Worm (Caenorhabditis elegans): ENCODE measurements around the gene K03A11.1.

K03A11.1 gene

DNA sequence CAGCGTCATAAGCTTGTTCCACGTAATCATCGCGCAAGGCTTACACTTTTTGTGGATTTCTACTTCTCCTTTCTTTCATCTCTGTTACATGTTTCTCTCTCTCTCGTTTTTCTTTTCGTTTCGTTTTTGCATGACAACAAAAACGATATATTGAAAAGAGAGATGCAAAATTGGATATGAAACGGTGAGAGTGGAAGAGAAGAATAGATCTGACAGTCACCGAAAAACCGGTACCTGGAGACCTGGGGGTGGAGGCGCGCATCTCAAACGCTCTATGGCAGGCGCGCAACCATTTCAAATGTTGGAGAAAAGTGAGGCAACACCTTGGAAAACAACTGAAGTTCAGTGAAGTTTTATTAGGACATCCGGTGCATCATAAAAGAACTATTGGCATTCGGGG lies 41.9 kb upstream of the K03A11.1 start:
- TF ChIP-seq elt-2 (tag; optimal IDR thresholded peaks at IDR 0.05) (no peak), ceh-16 (tag; optimal IDR thresholded peaks at IDR 0.05) (no peak), nhr-43 (tag; optimal IDR thresholded peaks at IDR 0.05; ENCODE audit: poor library complexity, severe bottlenecking) (peak; percentile 53), nhr-28 (tag; optimal IDR thresholded peaks at IDR 0.05) (no peak), nhr-12 (tag; optimal IDR thresholded peaks at IDR 0.05) (no peak), skn-1 (tag; optimal IDR thresholded peaks at IDR 0.05) (no peak), ZK546.5 (tag; optimal IDR thresholded peaks at IDR 0.05) (no peak), nhr-23 (tag; optimal IDR thresholded peaks at IDR 0.05) (peak; percentile 39), nhr-77 (tag; optimal IDR thresholded peaks at IDR 0.05) (no peak), hmg-11 (tag; optimal IDR thresholded peaks at IDR 0.05) (no peak), mml-1 (tag; optimal IDR thresholded peaks at IDR 0.05) (no peak), snpc-4 (tag; optimal IDR thresholded peaks at IDR 0.05) (no peak), fos-1 (tag; optimal IDR thresholded peaks at IDR 0.05) (no peak), lsy-12 (tag; optimal IDR thresholded peaks at IDR 0.05) (no peak), egl-5 (tag; optimal IDR thresholded peaks at IDR 0.05) (peak; percentile 17), nhr-76 (tag; optimal IDR thresholded peaks at IDR 0.05) (no peak), nhr-67 (tag; optimal IDR thresholded peaks at IDR 0.05) (no peak), unc-39 (tag; optimal IDR thresholded peaks at IDR 0.05) (no peak), unc-62 (GFP tag; optimal IDR thresholded peaks at IDR 0.05) (no peak), egl-27 (tag; optimal IDR thresholded peaks at IDR 0.05) (no peak), sea-2 (GFP tag; optimal IDR thresholded peaks at IDR 0.05) (no peak), nfya-1 (tag; optimal IDR thresholded peaks at IDR 0.05; ENCODE audit: insufficient read depth) (peak; percentile 27), nhr-25 (tag; optimal IDR thresholded peaks at IDR 0.05) (peak; percentile 100), pha-4 (tag; optimal IDR thresholded peaks at IDR 0.05) (no peak), zag-1 (tag; optimal IDR thresholded peaks at IDR 0.05) (no peak), ceh-9 (tag; optimal IDR thresholded peaks at IDR 0.05) (no peak)

DNA sequence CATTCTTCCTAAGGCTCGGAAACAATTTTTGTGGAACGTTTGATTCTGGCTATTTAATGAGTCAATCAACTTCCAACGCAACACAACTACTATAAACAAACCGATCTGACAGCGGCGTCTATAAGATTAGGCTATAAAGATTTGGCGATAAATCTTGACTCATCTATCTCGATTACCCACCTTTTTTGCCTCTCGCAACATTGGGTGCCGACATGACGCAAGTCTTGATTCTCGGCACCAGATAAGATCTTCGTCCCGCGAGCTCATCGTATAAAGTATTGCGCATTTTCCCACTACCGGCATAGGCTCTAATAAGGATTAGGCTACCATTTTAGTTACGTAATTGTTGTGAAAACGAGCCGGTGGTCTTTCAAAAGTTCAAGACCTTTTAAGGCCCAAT lies 39.6 kb upstream of the K03A11.1 start:
- TF ChIP-seq elt-1 (tag; optimal IDR thresholded peaks at IDR 0.05) (peak; percentile 81), ztf-11 (tag; optimal IDR thresholded peaks at IDR 0.05) (no peak), nhr-25 (tag; optimal IDR thresholded peaks at IDR 0.05) (peak; percentile 46)

DNA sequence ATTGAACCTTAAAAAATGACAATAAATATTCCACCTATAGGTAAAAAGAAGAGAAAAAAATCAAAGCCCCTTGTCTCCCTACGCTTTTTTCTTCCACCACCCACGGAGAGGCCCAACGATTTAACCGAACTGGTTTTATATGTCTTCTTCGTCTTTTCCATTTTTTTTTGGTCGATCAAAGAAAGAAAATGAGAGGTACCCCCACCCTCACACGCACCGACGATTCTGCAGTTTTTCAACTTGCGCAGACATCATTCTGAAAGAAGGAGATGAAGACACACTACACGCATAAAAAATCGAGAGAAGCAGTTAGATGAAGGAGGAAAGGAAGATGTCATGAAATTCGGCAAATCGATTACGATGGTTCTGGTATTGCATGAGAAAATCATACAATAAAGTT lies 37.2 kb upstream of the K03A11.1 start:
- TF ChIP-seq tbx-2 (tag; optimal IDR thresholded peaks at IDR 0.05) (no peak), nhr-11 (tag; optimal IDR thresholded peaks at IDR 0.05) (no peak), nhr-76 (tag; optimal IDR thresholded peaks at IDR 0.05) (no peak), nhr-25 (tag; optimal IDR thresholded peaks at IDR 0.05) (peak; percentile 94), elt-1 (tag; optimal IDR thresholded peaks at IDR 0.05) (no peak), ceh-9 (tag; optimal IDR thresholded peaks at IDR 0.05) (no peak), nfya-1 (tag; optimal IDR thresholded peaks at IDR 0.05; ENCODE audit: insufficient read depth) (peak; percentile 1), aly-2 (tag; optimal IDR thresholded peaks at IDR 0.05) (no peak), egl-5 (tag; optimal IDR thresholded peaks at IDR 0.05) (no peak), skn-1 (tag; optimal IDR thresholded peaks at IDR 0.05) (no peak), mdl-1 (tag; optimal IDR thresholded peaks at IDR 0.05) (no peak), ztf-11 (tag; optimal IDR thresholded peaks at IDR 0.05) (no peak)

ce11 chrX:13016290-13016689 lies 35.2 kb upstream of the K03A11.1 start:
- no peak for TF ChIP-seq skn-1 (tag; optimal IDR thresholded peaks at IDR 0.05)
- TF ChIP-seq nhr-25 (tag; optimal IDR thresholded peaks at IDR 0.05), result peak; percentile 54

DNA sequence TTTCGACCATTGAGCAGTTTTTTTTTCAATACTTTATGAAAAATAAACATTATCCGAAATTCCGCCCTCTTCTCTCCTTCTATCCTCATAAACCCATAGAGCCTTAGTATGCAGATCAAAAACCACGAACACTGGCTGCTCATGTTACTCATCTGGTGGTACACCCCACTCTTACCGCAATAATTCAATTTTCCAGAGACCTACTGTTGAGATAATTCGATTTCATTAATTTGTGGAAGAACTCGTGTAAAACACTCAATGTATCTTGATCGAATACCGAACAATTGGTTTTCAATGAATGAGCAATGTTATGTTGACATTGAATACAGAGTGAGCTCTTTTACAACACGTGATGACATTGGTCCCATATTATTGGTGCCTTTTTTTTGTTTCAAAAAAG lies 30.1 kb upstream of the K03A11.1 start:
- TF ChIP-seq ceh-82 (tag; optimal IDR thresholded peaks at IDR 0.05), result no peak
- no peak for TF ChIP-seq nhr-67 (tag; optimal IDR thresholded peaks at IDR 0.05)
- TF ChIP-seq pha-4 (tag; optimal IDR thresholded peaks at IDR 0.05), result no peak
- no peak for TF ChIP-seq egl-27 (tag; optimal IDR thresholded peaks at IDR 0.05)
- TF ChIP-seq unc-62 (GFP tag; optimal IDR thresholded peaks at IDR 0.05), result no peak
- TF ChIP-seq mml-1 (tag; optimal IDR thresholded peaks at IDR 0.05), result no peak

DNA sequence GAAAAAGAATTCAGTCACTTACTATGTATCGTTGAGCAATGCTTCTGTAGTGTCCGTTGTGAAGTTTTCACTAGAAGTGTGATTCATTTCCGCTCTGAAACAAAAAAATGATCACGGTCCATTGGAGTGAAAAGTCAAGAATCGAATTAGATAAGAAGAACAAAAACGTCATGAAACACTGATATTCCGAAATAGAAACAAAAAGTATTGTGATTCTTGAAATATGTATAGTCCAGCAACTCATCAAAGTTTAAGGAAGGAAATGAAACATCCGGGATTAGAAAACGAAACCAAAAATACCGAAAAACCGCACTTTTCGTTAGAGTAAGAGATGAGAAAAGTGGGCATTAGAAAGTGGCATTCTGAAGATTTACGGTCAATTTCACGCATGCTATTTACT lies 18.9 kb upstream of the K03A11.1 start, which contains the start of gene npr-10:
TSS of gene npr-10 (minus strand) at position 101 of the 400 bp plus-strand sequence.
- TF ChIP-seq egl-27 (tag; optimal IDR thresholded peaks at IDR 0.05) (no peak), pha-4 (tag; optimal IDR thresholded peaks at IDR 0.05) (no peak), lin-15B (tag; optimal IDR thresholded peaks at IDR 0.05) (no peak), R02D3.7 (tag; optimal IDR thresholded peaks at IDR 0.05) (no peak), skn-1 (tag; optimal IDR thresholded peaks at IDR 0.05) (no peak), nhr-237 (tag; optimal IDR thresholded peaks at IDR 0.05) (no peak), pqm-1 (tag; optimal IDR thresholded peaks at IDR 0.05) (no peak), nhr-77 (tag; optimal IDR thresholded peaks at IDR 0.05) (no peak), nhr-67 (tag; optimal IDR thresholded peaks at IDR 0.05) (no peak), ztf-4 (tag; optimal IDR thresholded peaks at IDR 0.05) (no peak), fos-1 (tag; optimal IDR thresholded peaks at IDR 0.05) (no peak), elt-2 (tag; optimal IDR thresholded peaks at IDR 0.05) (no peak), fkh-10 (GFP tag; optimal IDR thresholded peaks at IDR 0.05) (no peak), zag-1 (tag; optimal IDR thresholded peaks at IDR 0.05) (no peak), mdl-1 (tag; optimal IDR thresholded peaks at IDR 0.05) (no peak), elt-3 (tag; optimal IDR thresholded peaks at IDR 0.05) (no peak), nhr-25 (tag; optimal IDR thresholded peaks at IDR 0.05) (no peak), nhr-43 (tag; optimal IDR thresholded peaks at IDR 0.05; ENCODE audit: poor library complexity, severe bottlenecking) (no peak)

Measured in whole organism, L3 larva.